Worm (Caenorhabditis elegans): ENCODE results near the gene K01D12.8.

K01D12.8 gene

DNA sequence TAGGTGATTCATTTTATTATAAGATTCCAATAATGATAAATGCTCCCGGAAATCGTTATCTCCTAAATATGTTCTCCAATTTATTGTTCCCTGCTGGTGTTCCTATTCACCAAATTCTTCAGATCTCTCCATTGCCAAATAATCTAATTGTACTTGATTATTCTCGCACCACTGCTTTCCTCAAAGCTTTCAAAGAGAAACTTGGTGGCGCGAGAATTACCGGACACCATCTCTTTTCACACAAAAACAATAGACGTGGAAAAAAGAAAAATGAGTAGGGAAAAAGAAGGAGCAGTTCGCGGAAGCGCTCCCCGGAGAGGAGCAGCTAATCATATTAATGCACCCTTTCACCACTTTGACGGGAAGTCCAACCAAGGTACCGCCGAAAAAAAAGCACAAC lies 18.9 kb downstream of the K01D12.8 start:
- TF ChIP-seq fos-1 (tag; optimal IDR thresholded peaks at IDR 0.05) (no peak), ceh-16 (tag; optimal IDR thresholded peaks at IDR 0.05) (no peak), nhr-28 (tag; optimal IDR thresholded peaks at IDR 0.05) (no peak), nhr-67 (tag; optimal IDR thresholded peaks at IDR 0.05) (no peak), nhr-12 (tag; optimal IDR thresholded peaks at IDR 0.05) (no peak), egl-5 (tag; optimal IDR thresholded peaks at IDR 0.05) (no peak)

DNA sequence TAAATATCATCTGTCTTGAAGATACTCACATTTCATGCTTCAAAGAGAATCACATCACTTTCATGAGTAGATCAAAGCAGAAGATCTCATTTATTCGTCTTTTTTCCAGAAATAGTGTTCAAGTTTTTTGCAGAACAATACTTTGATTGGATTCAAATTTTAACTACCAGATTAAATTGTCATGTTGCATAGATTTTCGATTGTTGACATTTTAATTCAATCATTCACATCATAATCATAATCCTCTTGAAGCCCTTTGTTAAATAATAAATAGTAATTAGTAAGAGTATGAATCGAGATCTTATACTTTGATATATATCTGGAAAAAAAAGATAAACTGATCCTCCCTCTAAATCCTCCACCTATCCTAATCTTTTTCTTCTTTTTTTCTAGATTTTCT lies 25.4 kb downstream of the K01D12.8 start:
- TF ChIP-seq nhr-28 (tag; optimal IDR thresholded peaks at IDR 0.05) (no peak), jun-1 (tag; optimal IDR thresholded peaks at IDR 0.05) (no peak), unc-62 (GFP tag; optimal IDR thresholded peaks at IDR 0.05) (no peak), R02D3.7 (tag; optimal IDR thresholded peaks at IDR 0.05) (no peak), elt-1 (tag; optimal IDR thresholded peaks at IDR 0.05) (no peak), egl-27 (tag; optimal IDR thresholded peaks at IDR 0.05) (no peak), aly-2 (tag; optimal IDR thresholded peaks at IDR 0.05) (no peak), lin-39 (tag; optimal IDR thresholded peaks at IDR 0.05) (no peak), nhr-12 (tag; optimal IDR thresholded peaks at IDR 0.05) (no peak), egl-5 (tag; optimal IDR thresholded peaks at IDR 0.05) (no peak), ceh-82 (tag; optimal IDR thresholded peaks at IDR 0.05) (no peak), fkh-10 (GFP tag; optimal IDR thresholded peaks at IDR 0.05) (no peak)

DNA sequence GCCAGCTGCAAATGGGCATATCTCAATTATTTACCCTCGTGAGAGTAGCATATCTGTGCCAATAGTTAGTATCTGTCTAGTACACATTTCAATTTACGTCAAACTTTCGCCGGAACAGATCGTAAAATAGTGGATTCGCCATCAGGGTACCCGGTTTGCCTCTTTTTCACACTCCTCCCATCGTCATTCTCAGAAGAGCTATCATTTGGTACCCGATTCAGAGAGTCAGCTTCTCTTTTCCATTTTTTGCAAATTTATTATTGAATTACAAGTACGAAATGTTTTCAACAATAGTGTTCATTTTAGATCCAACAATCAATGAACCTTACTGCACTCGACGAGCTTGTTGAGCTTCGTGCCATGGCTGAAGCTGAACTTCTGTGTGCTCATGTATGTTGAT lies 26.6 kb downstream of the K01D12.8 start, which contains the start of gene C54D10.5:
Gene C54D10.5, plus strand, starts transcription at position 301 of the 400 bp plus-strand sequence.
- TF ChIP-seq hmg-11 (tag; optimal IDR thresholded peaks at IDR 0.05) (no peak), ama-1 (optimal IDR thresholded peaks at IDR 0.05) (no peak), aly-2 (tag; optimal IDR thresholded peaks at IDR 0.05) (no peak), ceh-9 (tag; optimal IDR thresholded peaks at IDR 0.05) (no peak), nhr-11 (tag; optimal IDR thresholded peaks at IDR 0.05) (no peak), nhr-23 (tag; optimal IDR thresholded peaks at IDR 0.05) (no peak), egl-5 (tag; optimal IDR thresholded peaks at IDR 0.05) (no peak), ztf-11 (tag; optimal IDR thresholded peaks at IDR 0.05) (no peak), nhr-12 (tag; optimal IDR thresholded peaks at IDR 0.05) (no peak), ceh-82 (tag; optimal IDR thresholded peaks at IDR 0.05) (no peak), nhr-237 (tag; optimal IDR thresholded peaks at IDR 0.05) (no peak), nhr-28 (tag; optimal IDR thresholded peaks at IDR 0.05) (no peak)

DNA sequence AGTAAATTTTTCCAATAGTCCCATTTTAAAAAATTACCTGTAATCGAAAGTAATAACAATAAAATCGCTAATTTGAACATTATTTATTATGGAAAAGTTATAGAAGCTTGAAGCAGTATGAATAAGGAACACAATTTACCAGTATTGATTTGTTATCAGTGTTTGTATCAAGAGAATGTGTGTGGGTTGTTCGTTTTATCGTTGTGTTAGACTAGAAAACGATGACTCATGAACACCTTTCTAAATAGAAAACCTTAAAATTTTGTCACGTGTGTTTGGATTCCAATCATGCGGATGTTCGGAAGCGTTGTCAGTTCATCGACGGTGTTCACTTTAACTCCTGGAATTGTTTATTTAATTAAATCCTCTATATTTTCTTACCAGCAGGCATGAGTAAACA lies 29.7 kb downstream of the K01D12.8 start, which contains the start of gene C54D10.13:
Gene C54D10.13, minus strand, starts transcription at position 179 of the 400 bp plus-strand sequence.
- peak; percentile 48 for TF ChIP-seq elt-2 (tag; optimal IDR thresholded peaks at IDR 0.05)
- TF ChIP-seq pqm-1 (tag; optimal IDR thresholded peaks at IDR 0.05) = peak; percentile 62
- no peak for TF ChIP-seq pha-4 (tag; optimal IDR thresholded peaks at IDR 0.05)

DNA sequence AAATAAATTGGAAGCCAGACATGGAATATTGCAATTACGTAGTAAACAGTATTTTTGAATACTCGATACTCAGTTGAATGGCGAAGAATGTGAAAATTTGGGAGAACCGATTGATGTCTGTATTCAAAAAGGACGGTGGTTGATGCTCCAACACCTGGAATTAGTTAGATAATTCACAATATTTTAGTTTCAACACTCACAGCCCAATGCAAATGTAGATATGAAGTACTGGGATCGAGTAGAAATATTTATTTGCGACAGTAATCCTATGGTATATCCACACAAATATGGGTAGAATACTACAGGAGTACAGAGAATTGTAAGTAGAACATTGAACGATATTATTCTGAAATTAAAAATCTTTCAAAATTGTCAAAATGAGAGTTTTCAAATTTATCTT lies 30.6 kb downstream of the K01D12.8 start:
- TF ChIP-seq aly-2 (tag; optimal IDR thresholded peaks at IDR 0.05) = no peak
- no peak for TF ChIP-seq unc-39 (tag; optimal IDR thresholded peaks at IDR 0.05)
- TF ChIP-seq nhr-23 (tag; optimal IDR thresholded peaks at IDR 0.05) = no peak
- no peak for TF ChIP-seq nhr-12 (tag; optimal IDR thresholded peaks at IDR 0.05)
- TF ChIP-seq nhr-25 (tag; optimal IDR thresholded peaks at IDR 0.05) = no peak
- TF ChIP-seq nhr-67 (tag; optimal IDR thresholded peaks at IDR 0.05) = no peak
- TF ChIP-seq snpc-4 (tag; optimal IDR thresholded peaks at IDR 0.05) = no peak
- TF ChIP-seq ztf-4 (tag; optimal IDR thresholded peaks at IDR 0.05) = no peak
- TF ChIP-seq ceh-16 (tag; optimal IDR thresholded peaks at IDR 0.05) = no peak
- TF ChIP-seq skn-1 (tag; optimal IDR thresholded peaks at IDR 0.05) = no peak
- no peak for TF ChIP-seq pha-4 (tag; optimal IDR thresholded peaks at IDR 0.05)
- TF ChIP-seq lin-15B (tag; optimal IDR thresholded peaks at IDR 0.05) = no peak
- no peak for TF ChIP-seq pqm-1 (tag; optimal IDR thresholded peaks at IDR 0.05)

DNA sequence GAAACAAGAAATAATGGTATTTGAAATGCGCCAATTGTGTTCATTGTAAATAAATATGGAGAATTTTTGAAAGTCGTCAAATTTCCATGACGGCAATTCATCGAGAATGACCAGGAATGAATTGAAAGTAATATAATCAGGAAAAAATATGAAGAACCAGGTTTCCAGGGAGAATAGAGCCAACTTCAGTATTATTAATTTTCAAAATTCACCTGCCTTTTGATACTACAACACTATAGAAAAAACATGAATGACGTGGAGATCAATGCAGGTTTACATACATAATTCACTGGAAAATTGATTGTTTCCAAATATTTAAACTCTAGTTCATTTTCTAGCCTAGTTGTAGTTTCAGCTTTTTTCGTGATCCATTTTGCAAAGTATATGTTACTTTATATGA lies 31.3 kb downstream of the K01D12.8 start, which contains the start of gene srh-25:
Gene srh-25, minus strand, starts transcription at position 101 of the 400 bp plus-strand sequence.
- TF ChIP-seq snpc-4 (tag; optimal IDR thresholded peaks at IDR 0.05) (no peak), sea-2 (GFP tag; optimal IDR thresholded peaks at IDR 0.05) (no peak), mml-1 (tag; optimal IDR thresholded peaks at IDR 0.05) (no peak), ceh-16 (tag; optimal IDR thresholded peaks at IDR 0.05) (no peak), fkh-2 (tag; optimal IDR thresholded peaks at IDR 0.05) (no peak), ceh-82 (tag; optimal IDR thresholded peaks at IDR 0.05) (no peak)
